Fruit fly (Drosophila melanogaster): Measurements from ENCODE around the gene hng2.

Gene hng2

DNA sequence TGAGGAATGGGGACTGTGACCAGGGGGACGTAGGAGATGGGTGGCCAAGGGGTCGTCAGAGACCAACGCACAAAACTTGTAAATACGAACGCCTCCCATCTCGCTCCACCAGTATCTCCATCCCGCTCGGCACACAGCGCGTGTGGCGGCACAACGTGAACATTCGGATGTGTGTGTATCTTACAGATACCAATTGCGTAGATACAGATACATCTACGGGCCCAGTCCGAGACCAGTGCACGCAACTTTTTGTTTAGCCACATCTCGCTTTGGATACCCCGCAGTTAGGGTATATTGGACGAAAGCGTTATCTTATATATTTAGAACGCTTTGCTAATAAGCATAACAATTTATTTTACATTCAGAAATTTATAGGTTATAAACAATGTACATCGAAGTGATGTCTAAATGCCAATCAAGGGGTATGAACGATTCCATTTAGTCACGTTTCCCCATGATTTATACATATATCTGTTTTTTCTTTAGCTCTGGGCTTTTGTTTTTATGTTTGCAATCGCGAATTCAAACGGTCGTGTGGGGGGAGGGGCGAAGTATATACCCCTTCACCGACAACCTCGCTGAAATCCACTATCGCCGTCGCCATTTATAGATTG is 5.3 kb downstream of the hng2 start:
- TF ChIP-seq insv (optimal IDR thresholded peaks at IDR 0.05): no peak
- no peak for TF ChIP-seq psq (optimal IDR thresholded peaks at IDR 0.05)
- no peak for TF ChIP-seq ttk (optimal IDR thresholded peaks at IDR 0.05)
- no peak for TF ChIP-seq Sin3A (optimal IDR thresholded peaks at IDR 0.05)
- no peak for TF ChIP-seq Myc (optimal IDR thresholded peaks at IDR 0.05)
- no peak for TF ChIP-seq h (optimal IDR thresholded peaks at IDR 0.05)

DNA sequence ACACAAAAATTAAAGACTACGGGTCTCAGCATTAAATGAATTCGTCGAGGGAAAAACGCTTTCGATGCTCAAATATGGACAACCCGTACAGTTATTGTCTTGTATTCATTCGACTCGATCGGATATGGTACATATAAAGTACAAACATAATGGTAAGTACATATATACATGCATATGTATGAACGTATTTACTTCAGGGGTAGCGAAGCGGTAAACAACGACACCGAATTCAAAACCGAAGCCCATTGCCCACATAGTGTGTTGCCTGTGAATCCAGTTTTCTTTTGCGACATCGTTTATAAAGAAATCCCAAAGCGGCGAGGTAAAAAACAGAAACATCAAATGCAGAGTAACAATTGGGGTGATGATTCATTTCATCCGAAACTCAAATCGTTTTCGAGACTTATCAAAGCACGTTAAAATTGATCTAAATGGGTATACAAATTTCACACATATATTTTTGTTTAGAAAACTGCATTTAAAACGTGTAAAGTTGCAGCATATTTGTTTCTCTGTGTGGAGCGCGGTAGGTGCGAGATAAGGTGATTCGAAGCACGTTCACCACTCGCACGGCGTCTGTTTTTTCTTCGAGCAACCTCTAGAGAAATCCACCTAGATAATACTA is 6.3 kb downstream of the hng2 start:
- TF ChIP-seq Myc (optimal IDR thresholded peaks at IDR 0.05) (no peak), ttk (optimal IDR thresholded peaks at IDR 0.05) (no peak), h (optimal IDR thresholded peaks at IDR 0.05) (no peak), Sin3A (optimal IDR thresholded peaks at IDR 0.05) (no peak), psq (optimal IDR thresholded peaks at IDR 0.05) (no peak), insv (optimal IDR thresholded peaks at IDR 0.05) (no peak)

DNA sequence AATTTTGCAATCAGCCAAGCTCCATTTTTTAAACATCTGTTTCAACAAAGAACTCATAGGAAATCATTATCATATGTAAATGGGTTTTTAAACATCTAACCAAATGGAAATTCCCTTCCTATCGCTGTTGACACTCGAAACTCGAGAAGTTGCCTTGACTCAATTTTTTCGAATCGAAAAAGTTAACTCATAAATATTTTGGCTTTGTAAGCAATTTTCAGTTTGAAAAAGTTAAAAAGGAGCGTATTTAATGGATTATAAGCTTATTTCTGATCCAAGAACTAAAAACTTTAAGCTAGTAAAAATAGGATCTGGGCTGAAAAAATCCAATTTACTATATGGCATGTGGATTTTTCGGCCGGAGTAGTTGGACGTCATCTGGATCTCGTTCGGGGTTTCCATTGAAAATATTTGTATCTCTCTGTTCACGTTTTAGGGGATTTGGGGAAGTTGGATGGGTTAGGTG is 7.1 kb downstream of the hng2 start, which contains the start of gene CG9837:
Gene CG9837, minus strand, starts transcription at position 416 of the 466 bp plus-strand sequence.
- TF ChIP-seq ttk (optimal IDR thresholded peaks at IDR 0.05) (no peak), Myc (optimal IDR thresholded peaks at IDR 0.05) (no peak), h (optimal IDR thresholded peaks at IDR 0.05) (no peak), Sin3A (optimal IDR thresholded peaks at IDR 0.05) (no peak), psq (optimal IDR thresholded peaks at IDR 0.05) (no peak), insv (optimal IDR thresholded peaks at IDR 0.05) (no peak)

DNA sequence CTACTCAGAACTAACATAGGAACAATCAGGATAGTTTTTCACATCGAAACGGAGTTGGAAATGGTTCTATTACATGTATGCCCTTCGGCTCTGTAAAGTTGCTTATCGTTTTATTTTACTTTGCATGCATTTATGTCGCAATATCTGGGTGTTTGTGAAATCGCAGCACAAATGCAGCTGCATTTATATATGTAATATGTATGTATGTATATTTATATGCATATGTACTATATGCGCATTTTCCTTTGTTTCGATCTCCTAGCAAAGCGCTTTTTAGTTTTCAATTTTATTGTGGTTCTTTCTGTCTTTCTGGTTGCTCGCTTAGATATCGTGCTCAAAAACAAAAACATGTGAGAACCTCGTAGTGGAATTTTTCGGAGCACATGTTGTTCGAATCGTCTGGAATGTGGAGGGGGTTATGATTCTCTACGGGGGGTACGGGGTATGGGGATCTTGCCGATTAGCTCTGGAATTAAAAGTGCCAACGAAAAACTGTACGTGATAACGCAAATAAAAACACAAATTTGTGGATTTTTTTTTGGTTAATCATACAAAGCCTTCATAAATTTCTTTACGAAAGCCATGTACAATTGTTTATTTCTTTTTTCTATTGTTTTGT is 8.0 kb downstream of the hng2 start:
- TF ChIP-seq Myc (optimal IDR thresholded peaks at IDR 0.05): no peak
- no peak for TF ChIP-seq Sin3A (optimal IDR thresholded peaks at IDR 0.05)
- TF ChIP-seq insv (optimal IDR thresholded peaks at IDR 0.05): no peak
- no peak for TF ChIP-seq psq (optimal IDR thresholded peaks at IDR 0.05)
- TF ChIP-seq ttk (optimal IDR thresholded peaks at IDR 0.05): no peak
- no peak for TF ChIP-seq h (optimal IDR thresholded peaks at IDR 0.05)

DNA sequence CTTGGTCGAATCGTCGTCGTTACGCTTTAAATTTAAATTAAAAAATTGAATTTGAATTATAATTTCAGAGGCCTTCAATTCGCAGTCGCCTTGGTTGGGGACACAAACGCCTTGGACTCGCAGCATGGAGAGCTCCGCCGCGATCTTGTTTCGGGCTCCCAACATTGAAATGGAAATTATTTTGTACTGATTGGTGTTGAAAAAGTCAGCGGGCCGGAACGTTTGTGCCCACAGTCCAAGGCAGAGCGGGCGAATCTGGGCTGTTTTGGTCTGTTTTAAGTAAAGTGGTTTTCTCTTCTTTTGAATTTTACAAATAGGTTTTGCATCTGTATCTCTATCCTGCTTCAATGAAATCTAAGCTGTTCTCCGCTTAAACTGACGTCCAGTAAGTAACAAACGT is 9.0 kb downstream of the hng2 start:
- TF ChIP-seq psq (optimal IDR thresholded peaks at IDR 0.05): no peak
- TF ChIP-seq ttk (optimal IDR thresholded peaks at IDR 0.05): no peak
- no peak for TF ChIP-seq Sin3A (optimal IDR thresholded peaks at IDR 0.05)
- TF ChIP-seq h (optimal IDR thresholded peaks at IDR 0.05): no peak
- no peak for TF ChIP-seq insv (optimal IDR thresholded peaks at IDR 0.05)

DNA sequence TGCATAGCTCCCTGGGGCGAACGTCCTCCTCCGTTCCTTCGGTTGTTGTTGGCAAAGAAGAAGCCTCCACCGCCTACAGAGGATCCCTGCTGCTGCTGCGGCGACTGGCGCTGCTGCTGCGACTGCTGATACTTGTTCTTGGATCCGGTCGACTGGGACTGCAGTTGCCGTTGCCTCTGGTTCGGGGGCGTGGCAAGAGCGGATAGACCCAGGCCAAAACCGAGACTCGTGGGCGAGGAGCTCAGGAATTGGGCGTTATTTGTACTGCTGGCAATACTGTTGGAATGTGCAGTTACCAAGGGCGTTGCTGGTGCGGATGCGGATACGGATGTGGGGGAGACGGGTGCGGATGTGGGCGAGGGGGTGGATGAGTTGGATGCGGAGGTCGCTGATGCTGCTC is 12.1 kb downstream of the hng2 start:
- peak; percentile 98 for TF ChIP-seq ttk (optimal IDR thresholded peaks at IDR 0.05)
- no peak for TF ChIP-seq psq (optimal IDR thresholded peaks at IDR 0.05)

DNA sequence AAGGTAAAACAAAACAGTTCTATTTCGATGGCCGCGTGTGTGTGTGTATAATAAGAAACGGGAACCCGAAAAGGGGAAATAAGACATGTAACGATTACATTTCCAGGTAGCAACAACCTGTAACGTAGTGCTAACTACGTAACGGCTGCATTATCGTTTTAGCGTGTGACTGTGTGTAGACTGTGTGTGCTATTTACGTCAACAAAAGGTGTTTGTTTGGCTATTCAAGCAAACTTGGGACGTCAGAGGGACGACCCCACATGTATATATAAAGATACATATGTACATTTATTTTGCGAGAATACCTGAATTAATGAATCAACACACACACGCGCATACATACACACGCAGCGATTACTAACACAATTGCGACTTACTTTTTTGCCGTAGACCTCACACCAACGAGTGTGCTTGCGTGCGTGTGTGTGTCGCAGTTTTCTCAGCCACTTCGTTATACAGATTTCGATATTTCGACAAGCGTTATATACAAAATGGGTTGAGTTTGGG is 13.5 kb downstream of the hng2 start:
- TF ChIP-seq Myc (optimal IDR thresholded peaks at IDR 0.05): no peak
- TF ChIP-seq ttk (optimal IDR thresholded peaks at IDR 0.05): no peak
- TF ChIP-seq psq (optimal IDR thresholded peaks at IDR 0.05): no peak
- TF ChIP-seq h (optimal IDR thresholded peaks at IDR 0.05): no peak
- TF ChIP-seq insv (optimal IDR thresholded peaks at IDR 0.05): no peak
- no peak for TF ChIP-seq Sin3A (optimal IDR thresholded peaks at IDR 0.05)

DNA sequence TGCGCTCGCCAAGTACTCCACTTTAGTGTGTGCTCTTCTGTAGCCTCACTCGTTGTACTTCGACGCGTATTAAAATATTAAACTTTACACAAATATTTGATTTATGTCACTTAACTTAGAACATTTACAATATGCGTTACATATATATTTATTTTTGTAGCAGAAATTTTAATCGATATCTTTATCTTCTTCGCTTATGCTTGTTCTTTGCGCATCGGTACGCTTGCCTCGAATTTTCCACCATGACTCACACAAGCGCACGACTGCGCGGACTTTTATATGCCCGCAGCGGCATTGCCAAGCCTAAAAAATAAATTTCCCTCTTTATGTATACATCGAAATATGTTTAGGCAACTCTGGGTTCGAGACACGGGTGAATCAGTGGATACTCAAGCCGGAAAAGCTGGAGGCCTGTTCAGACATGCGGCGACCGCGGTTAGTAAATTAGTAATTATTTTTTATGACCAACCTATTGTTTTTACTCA is 14.3 kb downstream of the hng2 start, which contains the start of gene aqz:
Gene aqz, minus strand, starts transcription at position 255 of the 485 bp plus-strand sequence.
- TF ChIP-seq ttk (optimal IDR thresholded peaks at IDR 0.05): no peak
- no peak for TF ChIP-seq Myc (optimal IDR thresholded peaks at IDR 0.05)
- no peak for TF ChIP-seq insv (optimal IDR thresholded peaks at IDR 0.05)
- TF ChIP-seq Sin3A (optimal IDR thresholded peaks at IDR 0.05): no peak
- TF ChIP-seq h (optimal IDR thresholded peaks at IDR 0.05): no peak
- TF ChIP-seq psq (optimal IDR thresholded peaks at IDR 0.05): no peak

DNA sequence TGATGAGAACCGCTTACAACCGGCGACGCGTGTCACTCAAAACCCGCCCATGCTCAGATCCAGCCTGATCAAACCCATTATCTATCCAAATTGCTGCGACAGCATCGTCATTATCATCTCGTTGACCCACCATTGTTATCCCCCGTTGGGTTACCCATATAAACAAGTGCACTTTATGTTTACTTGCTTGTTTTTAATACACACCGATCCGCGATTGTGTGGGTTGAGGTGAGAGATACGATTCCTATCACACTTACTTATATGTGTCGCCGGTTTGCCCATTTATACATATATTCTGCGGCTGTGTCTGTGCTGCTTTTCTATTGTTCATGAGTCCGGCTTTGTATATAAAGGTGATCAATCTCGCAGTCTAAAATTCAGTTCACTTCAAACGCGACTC is 15.5 kb downstream of the hng2 start, which contains the start of gene CG8369:
Gene CG8369, plus strand, starts transcription at position 386 of the 400 bp plus-strand sequence.
- TF ChIP-seq psq (optimal IDR thresholded peaks at IDR 0.05): no peak
- no peak for TF ChIP-seq Sin3A (optimal IDR thresholded peaks at IDR 0.05)
- TF ChIP-seq ttk (optimal IDR thresholded peaks at IDR 0.05): no peak
- no peak for TF ChIP-seq Myc (optimal IDR thresholded peaks at IDR 0.05)
- no peak for TF ChIP-seq h (optimal IDR thresholded peaks at IDR 0.05)
- no peak for TF ChIP-seq insv (optimal IDR thresholded peaks at IDR 0.05)

DNA sequence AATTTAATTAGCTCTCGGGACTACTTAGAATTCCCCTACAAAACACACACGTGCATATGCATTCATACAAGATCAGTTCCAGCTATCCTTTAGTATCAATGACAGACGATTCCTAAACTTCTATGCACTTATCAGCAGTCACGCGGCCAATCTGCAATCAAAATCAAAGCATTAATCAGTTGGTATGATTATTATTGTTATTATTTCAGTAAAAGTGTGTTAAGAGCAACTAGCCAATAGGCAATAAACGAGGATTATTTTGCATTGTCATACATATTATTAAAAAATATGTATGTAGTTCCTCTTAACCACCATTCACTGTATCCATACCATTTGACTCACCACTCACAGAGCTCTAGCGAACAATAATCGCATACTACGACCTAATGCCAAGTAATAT is 16.8 kb downstream of the hng2 start:
- TF ChIP-seq ttk (optimal IDR thresholded peaks at IDR 0.05) (no peak), h (optimal IDR thresholded peaks at IDR 0.05) (no peak), psq (optimal IDR thresholded peaks at IDR 0.05) (no peak), Myc (optimal IDR thresholded peaks at IDR 0.05) (no peak), insv (optimal IDR thresholded peaks at IDR 0.05) (no peak), Sin3A (optimal IDR thresholded peaks at IDR 0.05) (no peak)

DNA sequence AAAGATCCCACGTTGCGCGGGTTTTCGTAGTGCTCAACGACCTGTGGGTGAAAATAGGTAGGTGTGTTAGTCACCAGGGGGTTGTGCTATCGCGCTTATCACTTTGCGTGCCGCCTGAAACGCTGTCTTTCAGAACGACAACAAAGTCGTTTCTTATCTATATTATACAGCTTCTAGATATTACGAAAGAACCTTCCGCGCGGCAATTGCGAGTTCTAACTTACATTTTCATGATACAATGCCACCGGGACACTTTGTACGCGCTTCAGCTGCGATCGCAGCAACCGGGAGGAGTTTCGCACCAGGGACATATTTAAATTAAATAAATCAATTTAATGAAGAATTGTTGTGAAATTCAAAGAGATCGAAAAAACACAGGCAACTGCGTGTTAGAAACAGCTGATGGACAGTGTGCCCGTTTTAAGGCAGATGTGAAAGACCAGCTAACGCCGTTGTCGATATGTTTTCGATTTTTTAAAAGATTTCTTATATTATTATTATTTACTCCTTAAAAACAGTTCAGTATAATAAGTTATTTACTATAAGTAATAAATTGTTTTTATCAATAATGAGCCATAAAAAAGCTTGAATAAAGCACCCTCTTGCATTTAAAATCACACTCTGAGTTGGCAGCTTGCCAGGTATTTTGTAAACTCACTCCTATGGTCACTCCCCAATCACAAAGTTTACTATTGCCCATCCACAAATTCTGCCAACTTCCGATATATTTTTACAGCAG is 17.8 kb downstream of the hng2 start, which contains the start of the genes IscU and CG8379:
Gene IscU, minus strand, starts transcription at position 417 of the 739 bp plus-strand sequence.
Gene CG8379, plus strand, starts transcription at position 651 of the 739 bp plus-strand sequence.
- no peak for TF ChIP-seq ttk (optimal IDR thresholded peaks at IDR 0.05)
- TF ChIP-seq h (optimal IDR thresholded peaks at IDR 0.05): no peak
- TF ChIP-seq insv (optimal IDR thresholded peaks at IDR 0.05): no peak
- no peak for TF ChIP-seq psq (optimal IDR thresholded peaks at IDR 0.05)
- no peak for TF ChIP-seq Sin3A (optimal IDR thresholded peaks at IDR 0.05)
- TF ChIP-seq Myc (optimal IDR thresholded peaks at IDR 0.05): no peak

All from Kc167 (cell line).